Worm (Caenorhabditis elegans): ENCODE measurements around the gene pqn-54.

pqn-54 gene

DNA sequence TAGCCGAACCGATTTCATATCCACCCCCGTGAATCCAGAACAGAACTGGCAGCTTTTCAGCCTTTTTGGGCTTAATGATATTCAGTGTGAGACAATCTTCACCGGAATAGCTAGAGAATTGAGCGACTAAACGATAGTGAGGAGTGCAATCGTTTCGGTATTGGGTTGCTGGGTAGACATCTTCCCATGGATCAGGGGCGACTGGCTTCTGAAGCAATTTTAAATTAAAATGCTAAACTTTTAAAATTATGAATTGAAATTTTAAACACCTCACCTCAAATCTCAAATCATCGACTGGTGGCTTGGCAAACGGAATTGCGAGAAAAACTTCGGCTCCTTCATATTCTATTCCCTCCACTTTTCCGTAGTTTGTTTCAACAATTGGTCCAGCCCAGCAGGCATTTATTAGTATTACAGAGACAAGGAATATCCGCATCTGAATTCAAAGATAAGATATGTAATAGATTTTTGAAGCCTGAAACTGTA, 33.0 kb upstream of the pqn-54 start, which contains the start of gene ges-1 (continued):
- TF ChIP-seq mcd-1 (GFP tag; IDR thresholded peaks at IDR 0.05) (no peak), mes-4 (tag; optimal IDR thresholded peaks at IDR 0.05) (no peak), egl-44 (GFP tag; IDR thresholded peaks at IDR 0.05) (no peak), Y79H2A.3 (GFP tag; conservative IDR thresholded peaks at IDR 0.05) (no peak), K11D2.4 (GFP tag; IDR thresholded peaks at IDR 0.05) (no peak)

DNA sequence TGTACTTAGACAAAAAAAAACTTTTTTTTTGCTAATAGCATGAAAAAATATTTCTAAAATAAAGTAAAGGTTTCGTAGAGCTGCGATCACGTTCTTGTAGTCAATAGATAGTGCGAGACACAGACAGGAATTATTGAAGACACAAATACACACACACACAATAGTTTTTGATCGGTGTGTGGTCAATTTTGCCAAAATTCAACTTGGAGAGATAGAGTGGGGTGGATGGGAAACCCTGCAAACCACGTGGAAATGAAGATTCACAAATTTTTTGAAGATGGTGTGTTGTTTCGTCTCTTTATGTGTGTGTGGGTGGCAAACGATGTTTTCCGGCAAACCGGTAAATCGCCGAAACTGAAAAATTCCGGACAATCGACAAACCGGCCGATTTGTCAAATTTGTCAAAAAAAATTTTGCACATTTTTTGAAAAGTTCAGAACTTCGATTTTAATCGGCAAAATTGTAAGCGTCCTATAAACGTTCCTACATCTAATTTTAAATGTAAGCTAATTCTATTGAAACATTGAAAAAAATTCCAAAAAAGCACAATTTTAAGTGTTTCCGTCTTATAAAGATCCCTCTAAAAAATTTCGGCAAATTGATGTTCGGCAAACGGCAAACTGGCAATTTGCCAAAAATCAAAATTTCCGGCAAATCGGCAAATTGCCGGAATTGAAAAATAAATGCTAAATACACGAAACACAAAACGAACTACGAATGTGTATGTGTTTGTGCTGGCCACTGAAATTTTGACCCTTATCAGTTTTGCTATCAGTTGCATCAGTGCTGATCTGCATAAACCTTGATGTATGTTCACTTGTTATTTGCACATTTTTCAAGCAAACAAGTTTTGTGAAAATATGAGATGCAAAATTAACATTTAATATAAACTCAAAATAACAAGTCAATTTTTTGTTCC, 32.0 kb upstream of the pqn-54 start:
- no peak for TF ChIP-seq Y79H2A.3 (GFP tag; conservative IDR thresholded peaks at IDR 0.05)
- TF ChIP-seq nhr-80 (tag; optimal IDR thresholded peaks at IDR 0.05): peak; percentile 26

DNA sequence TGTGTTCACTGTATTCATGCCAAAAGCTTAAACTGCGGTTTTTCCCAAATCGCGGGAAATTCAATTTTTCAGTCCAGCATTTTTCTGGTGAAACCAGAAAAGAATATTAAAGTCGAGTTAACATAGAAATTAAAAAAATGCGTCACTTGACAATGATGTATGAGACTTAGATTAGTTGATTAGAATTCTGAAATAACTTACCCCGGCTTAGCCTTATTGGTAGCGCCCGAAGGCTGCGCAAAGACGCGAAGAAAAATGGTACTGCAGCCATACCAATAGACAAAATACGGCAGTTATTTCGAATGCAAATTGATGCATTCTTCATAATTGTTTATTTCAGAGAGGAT, 31.4 kb upstream of the pqn-54 start:
- no peak for TF ChIP-seq nfya-2 (GFP tag; IDR thresholded peaks at IDR 0.05)
- no peak for TF ChIP-seq snpc-1.1 (tag; optimal IDR thresholded peaks at IDR 0.05; ENCODE audit: insufficient read depth)
- TF ChIP-seq ceh-100 (GFP tag; IDR thresholded peaks at IDR 0.05): no peak
- no peak for TF ChIP-seq ztf-18 (tag; optimal IDR thresholded peaks at IDR 0.05)
- TF ChIP-seq lin-26 (GFP tag; IDR thresholded peaks at IDR 0.05): no peak

DNA sequence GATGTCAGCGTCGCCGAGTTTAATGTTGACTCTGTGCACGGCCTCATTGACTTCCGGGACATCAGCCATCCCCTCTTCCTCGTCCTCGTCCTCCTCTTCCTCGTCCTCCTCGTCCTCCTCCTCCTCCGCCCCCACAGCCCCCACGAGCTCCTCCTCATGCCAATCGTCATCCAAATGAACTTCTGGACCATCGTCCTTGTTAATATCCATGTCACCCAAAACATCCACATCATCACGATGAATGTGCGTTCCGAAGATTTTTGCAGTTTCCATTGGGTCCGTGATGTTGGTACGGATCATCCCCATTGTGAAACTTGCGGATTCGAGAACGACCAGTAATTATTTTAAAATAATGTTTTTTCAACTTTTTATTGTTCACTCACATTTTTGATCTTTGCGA, 30.4 kb upstream of the pqn-54 start:
- TF ChIP-seq zim-3 (tag; optimal IDR thresholded peaks at IDR 0.05) (no peak), bed-2 (GFP tag; IDR thresholded peaks at IDR 0.05) (no peak), sptf-2 (GFP tag; optimal IDR thresholded peaks at IDR 0.05) (no peak), K11D2.4 (GFP tag; IDR thresholded peaks at IDR 0.05) (no peak), ztf-22 (GFP tag; optimal IDR thresholded peaks at IDR 0.05) (no peak), K12H6.12 (tag; optimal IDR thresholded peaks at IDR 0.05) (no peak), lin-40 (tag; optimal IDR thresholded peaks at IDR 0.05) (no peak), T07F8.4 (tag; optimal IDR thresholded peaks at IDR 0.05) (no peak), ceh-40 (GFP tag; IDR thresholded peaks at IDR 0.05) (no peak), tlf-1 (GFP tag; optimal IDR thresholded peaks at IDR 0.05) (no peak), B0019.2 (GFP tag; conservative IDR thresholded peaks at IDR 0.05) (no peak), nhr-27 (tag; optimal IDR thresholded peaks at IDR 0.05) (no peak), F52B5.7 (tag; optimal IDR thresholded peaks at IDR 0.05) (no peak)

DNA sequence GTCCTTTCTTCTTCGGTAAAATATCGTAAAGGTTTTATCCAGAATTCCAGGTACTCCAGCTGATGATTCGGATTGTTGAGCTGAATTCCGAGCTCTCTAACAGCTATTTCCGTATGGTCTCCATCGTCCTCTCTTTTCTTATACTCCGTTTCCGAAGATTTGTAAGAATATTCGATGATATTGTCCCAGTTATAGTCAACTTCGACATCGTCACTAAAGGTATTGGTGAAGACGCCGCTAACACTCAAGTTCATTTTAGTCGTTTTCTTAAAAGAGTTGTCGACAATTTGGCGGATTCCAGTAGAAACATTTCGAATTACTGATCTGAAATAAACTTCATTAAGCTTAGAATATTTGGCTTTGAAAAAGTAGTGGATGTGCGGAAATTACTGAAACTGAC, 29.7 kb upstream of the pqn-54 start:
- no peak for TF ChIP-seq attf-3 (GFP tag; conservative IDR thresholded peaks at IDR 0.05)
- TF ChIP-seq F52B5.7 (tag; optimal IDR thresholded peaks at IDR 0.05): no peak
- TF ChIP-seq Y56A3A.18 (GFP tag; IDR thresholded peaks at IDR 0.05): no peak
- TF ChIP-seq unc-130 (GFP tag; optimal IDR thresholded peaks at IDR 0.05): no peak
- no peak for TF ChIP-seq ztf-25 (GFP tag; IDR thresholded peaks at IDR 0.05)
- no peak for TF ChIP-seq tbx-9 (tag; optimal IDR thresholded peaks at IDR 0.05; ENCODE audit: borderline replicate concordance)
- TF ChIP-seq dox-1 (GFP tag; IDR thresholded peaks at IDR 0.05): no peak
- no peak for TF ChIP-seq aptf-3 (GFP tag; IDR thresholded peaks at IDR 0.05)
- no peak for TF ChIP-seq F10E7.11 (tag; optimal IDR thresholded peaks at IDR 0.05)
- TF ChIP-seq nhr-90 (tag; optimal IDR thresholded peaks at IDR 0.05): no peak
- no peak for TF ChIP-seq ztf-28 (GFP tag; IDR thresholded peaks at IDR 0.05)
- no peak for TF ChIP-seq F55B11.4 (tag; optimal IDR thresholded peaks at IDR 0.05; ENCODE audit: borderline replicate concordance, insufficient read depth)
- TF ChIP-seq K11D2.4 (GFP tag; IDR thresholded peaks at IDR 0.05): no peak
- TF ChIP-seq lin-54 (GFP tag; optimal IDR thresholded peaks at IDR 0.05): no peak
